Worm (Caenorhabditis elegans): ENCODE data around the gene K11H12.6.

ce11 chrIV:676280-676679 lies 9.2 kb downstream of the K11H12.6 start, which contains the start of gene K11H12.5:
- TF ChIP-seq cog-1 (tag; optimal IDR thresholded peaks at IDR 0.05) (no peak), ztf-29 (GFP tag; IDR thresholded peaks at IDR 0.05) (no peak), tab-1 (GFP tag; IDR thresholded peaks at IDR 0.05) (no peak), ztf-23 (GFP tag; IDR thresholded peaks at IDR 0.05) (no peak), med-1 (GFP tag; optimal IDR thresholded peaks at IDR 0.05; ENCODE audit: insufficient read depth) (no peak), T22C8.4 (GFP tag; IDR thresholded peaks at IDR 0.05) (no peak), flt-1 (GFP tag; IDR thresholded peaks at IDR 0.05) (no peak), ref-1 (GFP tag; conservative IDR thresholded peaks at IDR 0.05) (no peak)

Measured in whole organism, midembryonic.